Fruit fly (Drosophila melanogaster): ENCODE results near the gene LysX.
A peak's percentile ranks its signal among the peaks of the same experiment; 100 is the strongest.

Gene LysX

DNA sequence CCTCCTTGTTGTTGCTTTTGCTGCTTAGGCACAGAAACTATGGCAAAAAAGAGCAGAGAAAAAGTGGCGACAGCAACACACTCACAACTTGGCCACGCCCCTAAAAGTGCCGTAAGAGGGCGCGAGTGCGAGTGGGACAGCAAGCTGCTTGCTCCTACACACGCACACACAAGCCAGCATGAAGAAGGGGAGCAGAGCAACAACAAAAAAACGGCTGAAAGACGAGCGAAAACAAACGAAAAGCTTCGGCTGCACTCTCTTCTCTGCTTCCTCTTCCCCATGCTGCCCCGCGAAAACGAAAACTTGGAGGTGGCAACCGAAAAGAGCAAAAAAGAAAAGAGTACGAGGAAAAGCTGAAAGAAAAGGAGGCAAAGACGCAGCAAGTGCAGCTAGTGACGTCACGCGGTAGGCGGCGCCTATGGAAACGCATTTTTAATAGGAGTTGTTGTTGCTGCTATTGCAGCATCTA lies 17.0 kb downstream of the LysX start (continued):
- TF ChIP-seq H15 (GFP tag; IDR thresholded peaks at IDR 0.05), result no peak
- TF ChIP-seq psq (GFP tag; optimal IDR thresholded peaks at IDR 0.05), result peak; percentile 20
- TF ChIP-seq cato (GFP tag; optimal IDR thresholded peaks at IDR 0.05; ENCODE audit: borderline replicate concordance), result no peak
- no peak for TF ChIP-seq croc (GFP tag; conservative IDR thresholded peaks at IDR 0.05)
- TF ChIP-seq fd64A (GFP tag; optimal IDR thresholded peaks at IDR 0.05), result no peak
- no peak for TF ChIP-seq HLH54F (GFP tag; optimal IDR thresholded peaks at IDR 0.05)
- TF ChIP-seq CG8765 (GFP tag; IDR thresholded peaks at IDR 0.05), result no peak
- TF ChIP-seq CG15514 (GFP tag; optimal IDR thresholded peaks at IDR 0.05), result no peak
- no peak for TF ChIP-seq tio (GFP tag; optimal IDR thresholded peaks at IDR 0.05)
- no peak for TF ChIP-seq nau (GFP tag; optimal IDR thresholded peaks at IDR 0.05)
- peak; percentile 67 to 74 for TF ChIP-seq Trl (optimal IDR thresholded peaks at IDR 0.05)
- peak; percentile 6 for TF ChIP-seq Trl (GFP tag; optimal IDR thresholded peaks at IDR 0.05)
- TF ChIP-seq nmo (GFP tag; optimal IDR thresholded peaks at IDR 0.05), result no peak
- TF ChIP-seq CkIIα-i1 (GFP tag; IDR thresholded peaks at IDR 0.05), result no peak
- TF ChIP-seq lab (GFP tag; optimal IDR thresholded peaks at IDR 0.05), result no peak
- TF ChIP-seq sima (GFP tag; optimal IDR thresholded peaks at IDR 0.05), result no peak
- TF ChIP-seq pros (GFP tag; optimal IDR thresholded peaks at IDR 0.05), result peak; percentile 39
- no peak for TF ChIP-seq CG14014 (GFP tag; IDR thresholded peaks at IDR 0.05)
- peak; percentile 8 for TF ChIP-seq D (optimal IDR thresholded peaks at IDR 0.05)
- TF ChIP-seq D (GFP tag; optimal IDR thresholded peaks at IDR 0.05), result no peak
- TF ChIP-seq ftz-f1 (GFP tag; optimal IDR thresholded peaks at IDR 0.05), result peak; percentile 14
- peak; percentile 86 for TF ChIP-seq CG3065 (GFP tag; optimal IDR thresholded peaks at IDR 0.05)
- no peak for TF ChIP-seq cas (GFP tag; IDR thresholded peaks at IDR 0.05)
- TF ChIP-seq Poxn (GFP tag; IDR thresholded peaks at IDR 0.05), result no peak
- TF ChIP-seq CG31441 (GFP tag; IDR thresholded peaks at IDR 0.05), result no peak
- no peak for TF ChIP-seq sug (tag; optimal IDR thresholded peaks at IDR 0.05)
- TF ChIP-seq sd (tag; optimal IDR thresholded peaks at IDR 0.05), result no peak
- peak; percentile 88 for TF ChIP-seq crol (GFP tag; IDR thresholded peaks at IDR 0.05)
- no peak for TF ChIP-seq CG7556 (GFP tag; optimal IDR thresholded peaks at IDR 0.05)
- no peak for TF ChIP-seq hth (optimal IDR thresholded peaks at IDR 0.05)
- no peak for TF ChIP-seq Fer2 (tag; optimal IDR thresholded peaks at IDR 0.05)
- TF ChIP-seq CG17361 (GFP tag; IDR thresholded peaks at IDR 0.05), result no peak
- TF ChIP-seq CG10959 (GFP tag; IDR thresholded peaks at IDR 0.05), result no peak
- TF ChIP-seq Lhr (GFP tag; optimal IDR thresholded peaks at IDR 0.05), result no peak
- TF ChIP-seq bbx (GFP tag; IDR thresholded peaks at IDR 0.05; ENCODE audit: partially characterized antibody), result no peak
- TF ChIP-seq org-1 (GFP tag; optimal IDR thresholded peaks at IDR 0.05), result no peak
- peak; percentile 96 for TF ChIP-seq CG10321 (GFP tag; IDR thresholded peaks at IDR 0.05)
- TF ChIP-seq Drgx (GFP tag; IDR thresholded peaks at IDR 0.05), result peak; percentile 55
- TF ChIP-seq CG8478 (optimal IDR thresholded peaks at IDR 0.05), result peak; percentile 88
- TF ChIP-seq inv (GFP tag; IDR thresholded peaks at IDR 0.05; ENCODE audit: partially characterized antibody), result no peak
- no peak for TF ChIP-seq CG14965 (GFP tag; optimal IDR thresholded peaks at IDR 0.05; ENCODE audit: borderline replicate concordance)
- TF ChIP-seq tna (GFP tag; IDR thresholded peaks at IDR 0.05; ENCODE audit: partially characterized antibody), result no peak
- no peak for TF ChIP-seq Elba2 (GFP tag; optimal IDR thresholded peaks at IDR 0.05)
- no peak for TF ChIP-seq CG4730 (GFP tag; IDR thresholded peaks at IDR 0.05)
- no peak for TF ChIP-seq CG43689 (GFP tag; IDR thresholded peaks at IDR 0.05)
- TF ChIP-seq wdn (GFP tag; IDR thresholded peaks at IDR 0.05), result no peak
- TF ChIP-seq Deaf1 (tag; optimal IDR thresholded peaks at IDR 0.05), result peak; percentile 97
- TF ChIP-seq Neu2 (GFP tag; optimal IDR thresholded peaks at IDR 0.05; ENCODE audit: borderline replicate concordance), result no peak
- no peak for TF ChIP-seq CG10274 (GFP tag; optimal IDR thresholded peaks at IDR 0.05)
- TF ChIP-seq Gsc (GFP tag; IDR thresholded peaks at IDR 0.05), result no peak
- no peak for TF ChIP-seq CG6272 (GFP tag; IDR thresholded peaks at IDR 0.05)
- no peak for TF ChIP-seq dati (GFP tag; IDR thresholded peaks at IDR 0.05)
- no peak for TF ChIP-seq CG17912 (GFP tag; optimal IDR thresholded peaks at IDR 0.05)
